Fruit fly (Drosophila melanogaster): ENCODE results near the gene CG12003.

CG12003 gene

DNA sequence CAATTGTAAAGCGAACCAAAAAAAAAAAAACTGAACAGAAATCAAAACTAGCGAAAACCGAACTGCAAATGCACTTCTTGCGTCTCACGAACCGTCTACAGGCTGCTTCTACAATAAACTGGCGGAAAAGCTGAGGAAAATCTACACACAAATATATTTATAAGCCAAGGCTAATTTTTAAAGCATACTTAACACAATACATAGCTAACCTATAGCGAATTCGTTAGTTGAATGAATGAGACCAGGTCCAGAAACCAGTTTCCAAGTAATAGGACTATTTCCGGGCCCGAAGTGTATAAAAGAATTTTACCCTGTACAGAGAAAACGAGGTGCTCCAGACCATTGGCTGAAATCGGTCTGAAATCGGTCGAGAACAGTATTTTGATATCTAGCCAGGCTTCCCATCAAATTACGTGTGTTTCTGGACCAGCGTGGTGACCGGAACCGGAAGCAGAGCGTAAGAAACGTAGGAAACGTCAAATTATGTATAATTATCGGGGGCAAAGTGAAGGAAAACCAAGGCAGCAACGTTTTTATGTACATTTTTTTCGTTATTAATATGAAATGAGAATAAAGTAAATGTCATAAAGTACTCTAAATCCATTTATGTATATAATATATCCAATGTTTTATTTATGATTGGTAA, 10.7 kb downstream of the CG12003 start (continued):
- TF ChIP-seq lmd (GFP tag; IDR thresholded peaks at IDR 0.05) (no peak), vfl (GFP tag; optimal IDR thresholded peaks at IDR 0.05) (no peak), CG11695 (GFP tag; IDR thresholded peaks at IDR 0.05) (no peak), NfI (GFP tag; optimal IDR thresholded peaks at IDR 0.05) (no peak), HmgD (GFP tag; optimal IDR thresholded peaks at IDR 0.05) (no peak), CG10321 (GFP tag; IDR thresholded peaks at IDR 0.05) (no peak), CG10366 (GFP tag; IDR thresholded peaks at IDR 0.05) (no peak), Dad (GFP tag; optimal IDR thresholded peaks at IDR 0.05) (no peak), slou (GFP tag; optimal IDR thresholded peaks at IDR 0.05) (no peak), CG14860 (GFP tag; IDR thresholded peaks at IDR 0.05; ENCODE audit: partially characterized antibody) (no peak), CG7963 (GFP tag; IDR thresholded peaks at IDR 0.05; ENCODE audit: partially characterized antibody) (no peak), sens (GFP tag) (peak; percentile 55), ash1 (GFP tag; optimal IDR thresholded peaks at IDR 0.05) (no peak), Eip74EF (GFP tag; optimal IDR thresholded peaks at IDR 0.05) (no peak), al (GFP tag; IDR thresholded peaks at IDR 0.05) (no peak), sc (optimal IDR thresholded peaks at IDR 0.05) (no peak), sc (GFP tag; optimal IDR thresholded peaks at IDR 0.05) (no peak), ttk (GFP tag; IDR thresholded peaks at IDR 0.05) (no peak), CG3163 (GFP tag; optimal IDR thresholded peaks at IDR 0.05) (no peak), slbo (GFP tag; IDR thresholded peaks at IDR 0.05) (no peak), Mrtf (GFP tag; IDR thresholded peaks at IDR 0.05) (no peak), fru (optimal IDR thresholded peaks at IDR 0.05) (no peak), CG10462 (GFP tag; optimal IDR thresholded peaks at IDR 0.05) (no peak), nau (GFP tag; optimal IDR thresholded peaks at IDR 0.05) (no peak), ac (GFP tag; optimal IDR thresholded peaks at IDR 0.05) (no peak), CG10565 (GFP tag; optimal IDR thresholded peaks at IDR 0.05) (no peak), Optix (GFP tag; IDR thresholded peaks at IDR 0.05) (no peak), Hr39 (optimal IDR thresholded peaks at IDR 0.05) (no peak), CG6765 (GFP tag; optimal IDR thresholded peaks at IDR 0.05) (no peak), CkIIα-i1 (GFP tag; IDR thresholded peaks at IDR 0.05) (no peak), Adf1 (GFP tag; IDR thresholded peaks at IDR 0.05) (no peak), CG1024 (GFP tag; IDR thresholded peaks at IDR 0.05) (no peak), zfh1 (GFP tag; IDR thresholded peaks at IDR 0.05) (0 out of 3 replicates have a peak, but pooled peaks have one; percentile 42), CG7271 (tag; optimal IDR thresholded peaks at IDR 0.05) (peak; percentile 18), Abd-B (GFP tag; optimal IDR thresholded peaks at IDR 0.05) (no peak), CG11723 (GFP tag; optimal IDR thresholded peaks at IDR 0.05) (no peak), TFAM (GFP tag; optimal IDR thresholded peaks at IDR 0.05) (no peak), gro (GFP tag; optimal IDR thresholded peaks at IDR 0.05) (no peak), Oli (tag; optimal IDR thresholded peaks at IDR 0.05) (no peak), inv (GFP tag; IDR thresholded peaks at IDR 0.05; ENCODE audit: partially characterized antibody) (no peak), CG10147 (GFP tag; optimal IDR thresholded peaks at IDR 0.05) (no peak), CG6791 (GFP tag; IDR thresholded peaks at IDR 0.05; ENCODE audit: partially characterized antibody) (no peak), Dfd (GFP tag; optimal IDR thresholded peaks at IDR 0.05) (no peak), bab2 (GFP tag; optimal IDR thresholded peaks at IDR 0.05) (no peak), CG7786 (GFP tag; optimal IDR thresholded peaks at IDR 0.05) (no peak), knrl (GFP tag; IDR thresholded peaks at IDR 0.05; ENCODE audit: partially characterized antibody) (no peak), Lhr (GFP tag; optimal IDR thresholded peaks at IDR 0.05) (no peak), CG30403 (GFP tag; optimal IDR thresholded peaks at IDR 0.05) (no peak), CG4820 (GFP tag; optimal IDR thresholded peaks at IDR 0.05) (no peak), z (GFP tag; IDR thresholded peaks at IDR 0.05) (0 out of 3 replicates have a peak, but pooled peaks have one; percentile 12), Camta (GFP tag; optimal IDR thresholded peaks at IDR 0.05) (no peak), Sox100B (GFP tag; optimal IDR thresholded peaks at IDR 0.05) (peak; percentile 15)

All from whole organism, embryonic.